Fruit fly (Drosophila melanogaster): ENCODE results near the gene Sol1.

- TF ChIP-seq Hr96 (GFP tag; optimal IDR thresholded peaks at IDR 0.05) (no peak), CG14711 (tag; optimal IDR thresholded peaks at IDR 0.05) (no peak), cic (GFP tag; optimal IDR thresholded peaks at IDR 0.05) (no peak), ovo (GFP tag; optimal IDR thresholded peaks at IDR 0.05) (no peak)
Measured at dm6 chr3R:12450713-12451259, 64.7 kb downstream of the Sol1 start.

Data from whole organism, adult.